Fruit fly (Drosophila melanogaster) whole organism, prepupa: Measurements from ENCODE around the gene ebd2.

Experiments used
- CG1621 ChIP-seq: fragments of 200-800 bp; sonication (Bioruptor generic); optimal IDR thresholded peaks from 3 replicates; lab custom pipeline; 2018; ENCODE audit warnings: missing biosample characterization, mild to moderate bottlenecking, missing genetic modification characterization
- CG31627 ChIP-seq: fragments of 200-800 bp; sonication (Bioruptor generic); optimal IDR thresholded peaks from 3 replicates; lab custom pipeline; 2016; ENCODE audit warnings: missing biosample characterization, missing genetic modification characterization
- CG32006 ChIP-seq: fragments of 200-800 bp; sonication (Bioruptor generic); optimal IDR thresholded peaks from 3 replicates; lab custom pipeline; 2017; ENCODE audit warnings: missing biosample characterization, mild to moderate bottlenecking, missing genetic modification characterization
- CG34406 ChIP-seq: fragments of 200-800 bp; sonication (Bioruptor generic); optimal IDR thresholded peaks from 3 replicates; lab custom pipeline; 2016; ENCODE audit warnings: missing biosample characterization, missing genetic modification characterization
- CG3919 ChIP-seq: fragments of 200-800 bp; sonication (Bioruptor generic); optimal IDR thresholded peaks from 3 replicates; lab custom pipeline; 2016; ENCODE audit warnings: missing biosample characterization, missing genetic modification characterization
- CG6276 ChIP-seq: fragments of 200-800 bp; sonication (Bioruptor generic); optimal IDR thresholded peaks from 2 replicates; lab custom pipeline; 2017; ENCODE audit warnings: missing biosample characterization, mild to moderate bottlenecking, missing genetic modification characterization
- CG6792 ChIP-seq: fragments of 200-800 bp; sonication (Bioruptor generic); optimal IDR thresholded peaks from 3 replicates; lab custom pipeline; 2016; ENCODE audit warnings: missing biosample characterization, missing genetic modification characterization
- CG6808 ChIP-seq: fragments of 200-800 bp; sonication (Bioruptor generic); optimal IDR thresholded peaks from 3 replicates; lab custom pipeline; 2017; ENCODE audit warnings: missing biosample characterization, missing genetic modification characterization, mild to moderate bottlenecking, moderate library complexity, missing genetic modification reagents
- CG7368 ChIP-seq: fragments of 200-800 bp; sonication (Bioruptor generic); optimal IDR thresholded peaks from 3 replicates; lab custom pipeline; 2016; ENCODE audit warnings: missing biosample characterization, missing genetic modification characterization
- CG8632 ChIP-seq: fragments of 200-800 bp; sonication (Bioruptor generic); optimal IDR thresholded peaks from 3 replicates; lab custom pipeline; 2016; ENCODE audit warnings: missing biosample characterization, missing genetic modification characterization
- Eip75B ChIP-seq: fragments of 200-800 bp; sonication (Bioruptor generic); optimal IDR thresholded peaks from 3 replicates; lab custom pipeline; 2016; ENCODE audit warnings: missing biosample characterization, missing genetic modification characterization
- Eip78C ChIP-seq: fragments of 200-800 bp; sonication (Bioruptor generic); peaks from one replicate; lab custom pipeline; 2016; ENCODE audit warnings: missing biosample characterization, missing genetic modification characterization
- Eip93F ChIP-seq: fragments of 200-800 bp; sonication (Bioruptor generic); optimal IDR thresholded peaks from 2 replicates; lab custom pipeline; 2016; ENCODE audit warnings: missing biosample characterization, mild to moderate bottlenecking, missing genetic modification characterization
- Ets21C ChIP-seq: fragments of 200-800 bp; sonication (Bioruptor generic); optimal IDR thresholded peaks from 3 replicates; lab custom pipeline; 2016; ENCODE audit warnings: missing biosample characterization, missing genetic modification characterization
- Ets96B ChIP-seq: fragments of 200-800 bp; optimal IDR thresholded peaks from 2 replicates; lab custom pipeline; 2019; ENCODE audit warnings: missing biosample characterization, mild to moderate bottlenecking, missing genetic modification characterization, moderate library complexity
- Gug ChIP-seq: fragments of 200-800 bp; sonication (Bioruptor generic); IDR thresholded peaks from 2 replicates; pipeline ENCODE4 v1.3.6; 2022; ENCODE audit warnings: missing biosample characterization, missing genetic modification characterization
- Hr38 ChIP-seq: sonication (Bioruptor generic); optimal IDR thresholded peaks from 2 replicates; lab custom pipeline; 2016; ENCODE audit warnings: missing biosample characterization, missing genetic modification characterization
- Hr4 ChIP-seq: fragments of 200-800 bp; sonication (Bioruptor generic); optimal IDR thresholded peaks from 3 replicates; lab custom pipeline; 2016; ENCODE audit warnings: missing biosample characterization, missing genetic modification characterization
- Met ChIP-seq: fragments of 200-800 bp; sonication (Bioruptor generic); optimal IDR thresholded peaks from 3 replicates; lab custom pipeline; 2016; ENCODE audit warnings: missing biosample characterization, missing genetic modification characterization
- OdsH ChIP-seq: fragments of 200-800 bp; sonication (Bioruptor generic); optimal IDR thresholded peaks from 3 replicates; lab custom pipeline; 2016; ENCODE audit warnings: missing biosample characterization, missing genetic modification characterization
- Smox ChIP-seq: fragments of 200-800 bp; sonication (Bioruptor generic); optimal IDR thresholded peaks from 3 replicates; lab custom pipeline; 2016; ENCODE audit warnings: missing biosample characterization, missing genetic modification characterization
- Sox102F ChIP-seq: fragments of 200-800 bp; sonication (Bioruptor generic); optimal IDR thresholded peaks from 2 replicates; lab custom pipeline; 2016; ENCODE audit warnings: missing biosample characterization, mild to moderate bottlenecking, missing genetic modification characterization
- Sox14 ChIP-seq: fragments of 200-800 bp; sonication (Bioruptor generic); optimal IDR thresholded peaks from 3 replicates; lab custom pipeline; 2016; ENCODE audit warnings: missing biosample characterization, missing genetic modification characterization
- Sox15 ChIP-seq: fragments of 200-800 bp; sonication (Bioruptor generic); optimal IDR thresholded peaks from 3 replicates; lab custom pipeline; 2016; ENCODE audit warnings: missing biosample characterization, missing genetic modification characterization
- achi ChIP-seq: fragments of 200-800 bp; sonication (Bioruptor generic); optimal IDR thresholded peaks from 3 replicates; lab custom pipeline; 2016; ENCODE audit warnings: missing biosample characterization, missing genetic modification characterization
- dac ChIP-seq: fragments of 200-800 bp; sonication (Bioruptor generic); optimal IDR thresholded peaks from 2 replicates; lab custom pipeline; 2017; ENCODE audit warnings: missing biosample characterization, mild to moderate bottlenecking, missing genetic modification characterization
- dsx ChIP-seq: fragments of 200-800 bp; optimal IDR thresholded peaks from 3 replicates; lab custom pipeline; 2019; ENCODE audit warnings: missing biosample characterization, mild to moderate bottlenecking, missing genetic modification characterization, moderate library complexity; ENCODE audit not compliant: poor library complexity, severe bottlenecking
- eg ChIP-seq: fragments of 200-800 bp; sonication (Bioruptor generic); IDR thresholded peaks from 3 replicates; pipeline ENCODE4 v1.3.6; 2022; ENCODE audit warnings: missing biosample characterization, missing genetic modification characterization
- esn ChIP-seq: fragments of 200-800 bp; sonication (Bioruptor generic); optimal IDR thresholded peaks from 2 replicates; lab custom pipeline; 2016; ENCODE audit warnings: missing biosample characterization, mild to moderate bottlenecking, missing genetic modification characterization, moderate library complexity
- fd59A ChIP-seq: fragments of 200-800 bp; sonication (Bioruptor generic); optimal IDR thresholded peaks from 2 replicates; lab custom pipeline; 2017; ENCODE audit warnings: missing biosample characterization, mild to moderate bottlenecking, missing genetic modification characterization, missing genetic modification reagents
- fkh ChIP-seq: fragments of 200-800 bp; sonication (Bioruptor generic); optimal IDR thresholded peaks from 3 replicates; lab custom pipeline; 2017; ENCODE audit warnings: missing biosample characterization, mild to moderate bottlenecking, missing genetic modification characterization, moderate library complexity
- pdm3 ChIP-seq: fragments of 200-800 bp; sonication (Bioruptor generic); optimal IDR thresholded peaks from 3 replicates; lab custom pipeline; 2016; ENCODE audit warnings: missing biosample characterization, missing genetic modification characterization
- spab ChIP-seq: fragments of 200-800 bp; sonication (Bioruptor generic); optimal IDR thresholded peaks from 2 replicates; lab custom pipeline; 2017; ENCODE audit warnings: missing biosample characterization, mild to moderate bottlenecking, missing genetic modification characterization, missing genetic modification reagents
- ss ChIP-seq, 2 experiments: fragments of 200-800 bp; sonication (Bioruptor generic); optimal IDR thresholded peaks; 2 replicates in 1 of 2; 3 replicates in 1 of 2; lab custom pipeline; 2017 to 2018; ENCODE audit warnings: mild to moderate bottlenecking in 2 of 2, missing biosample characterization in 2 of 2, missing genetic modification characterization in 2 of 2, moderate library complexity in 1 of 2
- svp ChIP-seq: fragments of 200-800 bp; sonication (Bioruptor generic); peaks from one replicate; lab custom pipeline; 2016; ENCODE audit warnings: missing biosample characterization, missing genetic modification characterization
- topi ChIP-seq: fragments of 200-800 bp; sonication (Bioruptor generic); optimal IDR thresholded peaks from 3 replicates; lab custom pipeline; 2016; ENCODE audit warnings: missing biosample characterization, missing genetic modification characterization
- vri ChIP-seq: fragments of 200-800 bp; sonication (Bioruptor generic); optimal IDR thresholded peaks from 3 replicates; lab custom pipeline; 2016; ENCODE audit warnings: missing biosample characterization, mild to moderate bottlenecking, missing genetic modification characterization

The ebd2 gene

DNA sequence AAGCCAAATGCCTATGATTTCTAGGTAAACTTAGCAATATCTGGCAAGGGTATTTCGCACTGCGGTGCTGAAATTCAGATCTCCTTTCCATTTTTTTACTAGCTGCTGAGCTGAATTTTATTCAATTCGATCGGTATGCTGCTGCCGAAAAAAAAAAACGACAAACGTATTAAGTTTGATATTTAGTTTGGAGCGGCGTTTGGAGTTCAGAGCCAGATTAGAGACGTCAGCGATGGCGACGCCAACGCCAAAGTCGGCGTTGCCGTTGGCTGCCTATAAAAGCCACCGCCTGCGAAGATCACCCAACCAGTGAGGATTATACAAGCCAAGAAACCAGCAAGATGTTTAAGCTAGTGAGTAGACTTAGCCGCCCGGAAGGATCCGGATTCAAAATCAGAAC lies 48.8 kb downstream of the ebd2 start, which contains the start of gene Cpr78Cc:
Cpr78Cc (plus strand) TSS at position 301 of the 400 bp plus-strand sequence.
- TF ChIP-seq OdsH (GFP tag; lab: Kevin White, UChicago): no peak
- TF ChIP-seq fkh: no peak
- TF ChIP-seq esn (GFP tag; lab: Kevin White, UChicago): no peak
- no peak for TF ChIP-seq CG32006 (GFP tag; lab: Kevin White, UChicago)
- no peak for TF ChIP-seq Met (GFP tag; lab: Kevin White, UChicago)
- no peak for TF ChIP-seq Ets96B (tag; lab: Kevin White, UChicago)
- no peak for TF ChIP-seq CG6276 (GFP tag; lab: Kevin White, UChicago)
- TF ChIP-seq, all 60 proteins: peak for 0

DNA sequence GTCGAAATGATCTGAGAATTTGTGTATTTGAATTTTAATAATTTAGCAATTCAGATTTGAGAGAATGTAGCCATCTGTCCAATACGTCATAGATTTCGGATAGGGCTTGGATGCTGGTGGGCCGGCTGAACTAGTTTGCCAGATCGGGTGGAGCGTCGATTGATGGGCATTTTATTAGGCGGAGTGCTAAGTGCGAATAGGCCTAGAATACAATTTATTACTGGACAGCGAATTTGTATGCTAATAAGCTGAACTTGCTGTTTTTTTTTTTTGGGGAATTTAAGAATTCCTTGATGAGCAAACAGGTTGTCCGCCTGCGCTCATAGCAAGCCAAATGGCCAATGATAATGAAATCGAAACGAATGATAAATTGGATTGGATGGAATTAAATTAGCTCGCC lies 49.9 kb downstream of the ebd2 start:
- TF ChIP-seq ss (GFP tag; optimal IDR thresholded peaks at IDR 0.05; lab: Kevin White, UChicago): no peak
- TF ChIP-seq dac: no peak
- TF ChIP-seq CG31627: no peak
- TF ChIP-seq CG3919 (GFP tag; lab: Kevin White, UChicago): no peak
- no peak for TF ChIP-seq achi (GFP tag; lab: Kevin White, UChicago)
- no peak for TF ChIP-seq CG6808 (GFP tag; lab: Kevin White, UChicago)
- TF ChIP-seq Gug: no peak

DNA sequence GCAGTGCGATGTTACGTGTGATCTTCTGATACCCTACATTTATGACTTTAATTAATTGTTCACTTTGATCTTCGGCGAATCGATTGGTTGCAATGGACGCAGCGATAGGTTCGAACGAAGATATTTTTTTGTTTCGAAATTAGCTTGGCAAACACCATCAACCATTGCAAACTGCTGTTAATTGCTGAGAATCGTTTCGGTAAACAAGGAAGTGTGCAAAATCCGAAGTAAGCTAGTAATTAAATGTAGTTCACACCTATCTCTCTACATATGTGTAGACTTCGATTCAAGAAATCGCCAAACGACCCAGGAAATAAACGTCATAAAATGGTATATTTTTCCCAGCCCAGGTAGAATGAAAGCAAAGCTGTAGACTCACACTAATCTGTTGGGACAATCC lies 50.7 kb downstream of the ebd2 start, which contains the start of gene CG43702:
CG43702 (plus strand) TSS at position 301 of the 400 bp plus-strand sequence.
- TF ChIP-seq CG7368 (GFP tag; lab: Kevin White, UChicago) (no peak), CG8632 (GFP tag; lab: Kevin White, UChicago) (no peak), Ets21C (GFP tag; lab: Kevin White, UChicago) (no peak), fd59A (GFP tag; lab: Kevin White, UChicago) (no peak), svp (no peak), CG6792 (GFP tag; lab: Kevin White, UChicago) (no peak), Eip93F (GFP tag; lab: Kevin White, UChicago) (no peak), Smox (GFP tag; lab: Kevin White, UChicago) (no peak), Hr38 (GFP tag; lab: Kevin White, UChicago) (no peak), CG3919 (GFP tag; lab: Kevin White, UChicago) (no peak), dac (no peak), Sox15 (no peak), vri (GFP tag; lab: Kevin White, UChicago) (no peak), Sox14 (no peak), Eip78C (no peak), CG1621 (tag; lab: Kevin White, UChicago) (no peak), Eip75B (GFP tag; lab: Kevin White, UChicago) (no peak), pdm3 (GFP tag; lab: Kevin White, UChicago) (no peak), CG34406 (GFP tag; lab: Kevin White, UChicago) (no peak)

DNA sequence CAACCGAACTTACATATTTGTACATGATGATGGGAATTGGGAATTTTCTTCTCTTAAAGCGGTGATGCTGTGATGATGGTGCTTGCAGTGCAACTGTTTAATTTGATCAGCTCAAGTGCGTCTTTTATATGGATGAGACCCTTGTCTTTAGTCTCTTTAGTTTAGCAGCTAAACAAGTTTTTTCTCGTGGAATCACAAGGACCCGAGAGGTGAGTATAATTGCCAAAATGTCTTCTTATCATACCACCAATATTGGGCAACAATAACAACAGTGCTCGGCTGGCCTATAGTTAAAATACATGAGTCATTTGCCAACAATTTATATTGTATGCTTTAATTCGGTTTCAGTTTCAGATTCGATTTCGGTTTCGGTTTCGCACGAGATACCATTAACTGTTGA lies 51.4 kb downstream of the ebd2 start, which contains the start of gene Edg78E:
Edg78E (minus strand) TSS at position 101 of the 400 bp plus-strand sequence.
- no peak for TF ChIP-seq spab (GFP tag; lab: Kevin White, UChicago)
- no peak for TF ChIP-seq Hr38 (GFP tag; lab: Kevin White, UChicago)
- TF ChIP-seq eg: no peak
- TF ChIP-seq topi: no peak
- TF ChIP-seq CG7368 (GFP tag; lab: Kevin White, UChicago): no peak
- TF ChIP-seq CG34406 (GFP tag; lab: Kevin White, UChicago): no peak
- TF ChIP-seq CG31627: no peak
- TF ChIP-seq Sox102F (GFP tag; lab: Kevin White, UChicago): no peak
- no peak for TF ChIP-seq dsx (GFP tag; lab: Kevin White, UChicago)
- no peak for TF ChIP-seq svp
- no peak for TF ChIP-seq Hr4 (GFP tag; lab: Kevin White, UChicago)
- TF ChIP-seq Gug: no peak
- no peak for TF ChIP-seq CG8632 (GFP tag; lab: Kevin White, UChicago)
- TF ChIP-seq Ets21C (GFP tag; lab: Kevin White, UChicago): no peak
